Fruit fly (Drosophila melanogaster): ENCODE results near the gene gwl.
A peak's percentile ranks its signal among the peaks of the same experiment; 100 is the strongest.

Gene gwl

dm6 chr3R:18745961-18746468, at the start of gene gwl, which contains the start of gene PGS1:
Gene gwl (plus strand): TSS chr3R:18746370.
Gene PGS1 (minus strand): TSS chr3R:18746041.
- TF ChIP-seq CG13204 (GFP tag; optimal IDR thresholded peaks at IDR 0.05) (no peak), CG12605 (GFP tag; IDR thresholded peaks at IDR 0.05) (peak; percentile 50; the same call in 1 of the 2 replicates), Snoo (tag; optimal IDR thresholded peaks at IDR 0.05) (peak; percentile 57), D1 (tag; optimal IDR thresholded peaks at IDR 0.05) (no peak), CG8301 (tag; optimal IDR thresholded peaks at IDR 0.05) (no peak), Ets98B (GFP tag; IDR thresholded peaks at IDR 0.05) (peak; percentile 34; the same call in 1 of the 2 replicates), CG9948 (tag; optimal IDR thresholded peaks at IDR 0.05) (peak; percentile 56), rn (GFP tag; IDR thresholded peaks at IDR 0.05) (peak; percentile 58), CG32121 (GFP tag; IDR thresholded peaks at IDR 0.05) (peak; percentile 54), CG15710 (tag; optimal IDR thresholded peaks at IDR 0.05) (peak; percentile 69), CG34367 (tag; optimal IDR thresholded peaks at IDR 0.05) (peak; percentile 35), CG8159 (tag; optimal IDR thresholded peaks at IDR 0.05) (peak; percentile 77), fd96Ca (GFP tag; IDR thresholded peaks at IDR 0.05) (0 out of 3 replicates have a peak, but pooled peaks have one; percentile 5), CG4496 (GFP tag; IDR thresholded peaks at IDR 0.05) (peak; percentile 68; the same call in 2 of the 3 replicates), CG10348 (GFP tag; IDR thresholded peaks at IDR 0.05) (no peak), CG17806 (tag; optimal IDR thresholded peaks at IDR 0.05) (peak; percentile 55)

dm6 chr3R:18698855-18699569, 47.2 kb upstream of the gwl start:
- TF ChIP-seq Pif1B (GFP tag; optimal IDR thresholded peaks at IDR 0.05) (no peak), D1 (tag; optimal IDR thresholded peaks at IDR 0.05) (no peak), fd96Ca (GFP tag; IDR thresholded peaks at IDR 0.05) (no peak), EcR (GFP tag; optimal IDR thresholded peaks at IDR 0.05) (no peak), CG15710 (tag; optimal IDR thresholded peaks at IDR 0.05) (no peak), gl (tag; optimal IDR thresholded peaks at IDR 0.05) (no peak), CG4496 (GFP tag; IDR thresholded peaks at IDR 0.05) (no peak), Snoo (tag; optimal IDR thresholded peaks at IDR 0.05) (no peak), CG12605 (GFP tag; IDR thresholded peaks at IDR 0.05) (no peak), CG14655 (GFP tag; optimal IDR thresholded peaks at IDR 0.05) (no peak), CG8301 (tag; optimal IDR thresholded peaks at IDR 0.05) (no peak), Pif1A (GFP tag; optimal IDR thresholded peaks at IDR 0.05) (no peak), CG32121 (GFP tag; IDR thresholded peaks at IDR 0.05) (no peak), Ets98B (GFP tag; IDR thresholded peaks at IDR 0.05) (no peak), CG13204 (GFP tag; optimal IDR thresholded peaks at IDR 0.05) (no peak), CG9948 (tag; optimal IDR thresholded peaks at IDR 0.05) (no peak), CG17806 (tag; optimal IDR thresholded peaks at IDR 0.05) (no peak), CG8159 (tag; optimal IDR thresholded peaks at IDR 0.05) (no peak), CG10348 (GFP tag; IDR thresholded peaks at IDR 0.05) (no peak), CG34367 (tag; optimal IDR thresholded peaks at IDR 0.05) (no peak)

- TF ChIP-seq rn (GFP tag; IDR thresholded peaks at IDR 0.05), result no peak
- TF ChIP-seq D1 (tag; optimal IDR thresholded peaks at IDR 0.05), result no peak
Observed at dm6 chr3R:18703514-18703913, 42.7 kb upstream of the gwl start.

- no peak for TF ChIP-seq CG12605 (GFP tag; IDR thresholded peaks at IDR 0.05)
- TF ChIP-seq CG15710 (tag; optimal IDR thresholded peaks at IDR 0.05), result no peak
- no peak for TF ChIP-seq fd96Ca (GFP tag; IDR thresholded peaks at IDR 0.05)
- TF ChIP-seq gl (tag; optimal IDR thresholded peaks at IDR 0.05), result no peak
- TF ChIP-seq CG14655 (GFP tag; optimal IDR thresholded peaks at IDR 0.05), result no peak
- TF ChIP-seq Ets98B (GFP tag; IDR thresholded peaks at IDR 0.05), result no peak
- no peak for TF ChIP-seq rn (GFP tag; IDR thresholded peaks at IDR 0.05)
- TF ChIP-seq CG17806 (tag; optimal IDR thresholded peaks at IDR 0.05), result no peak
- no peak for TF ChIP-seq CG9948 (tag; optimal IDR thresholded peaks at IDR 0.05)
- TF ChIP-seq CG10348 (GFP tag; IDR thresholded peaks at IDR 0.05), result no peak
- TF ChIP-seq Pif1B (GFP tag; optimal IDR thresholded peaks at IDR 0.05), result no peak
- no peak for TF ChIP-seq CG8159 (tag; optimal IDR thresholded peaks at IDR 0.05)
- TF ChIP-seq Pif1A (GFP tag; optimal IDR thresholded peaks at IDR 0.05), result no peak
- TF ChIP-seq CG32121 (GFP tag; IDR thresholded peaks at IDR 0.05), result no peak
- TF ChIP-seq D1 (tag; optimal IDR thresholded peaks at IDR 0.05), result no peak
- TF ChIP-seq EcR (GFP tag; optimal IDR thresholded peaks at IDR 0.05), result no peak
- TF ChIP-seq CG34367 (tag; optimal IDR thresholded peaks at IDR 0.05), result no peak
- no peak for TF ChIP-seq CG8301 (tag; optimal IDR thresholded peaks at IDR 0.05)
- no peak for TF ChIP-seq Snoo (tag; optimal IDR thresholded peaks at IDR 0.05)
Observed at dm6 chr3R:18705150-18705549, 41.0 kb upstream of the gwl start, which contains the start of the genes ChAT and VAChT. Gene ChAT (plus strand): TSS chr3R:18705501. Gene VAChT (plus strand): TSS chr3R:18705501.

dm6 chr3R:18706289-18706688, 39.9 kb upstream of the gwl start:
- TF ChIP-seq CG9948 (tag; optimal IDR thresholded peaks at IDR 0.05) (no peak), Snoo (tag; optimal IDR thresholded peaks at IDR 0.05) (no peak), CG12605 (GFP tag; IDR thresholded peaks at IDR 0.05) (no peak), CG4496 (GFP tag; IDR thresholded peaks at IDR 0.05) (no peak), CG15710 (tag; optimal IDR thresholded peaks at IDR 0.05) (no peak), CG34367 (tag; optimal IDR thresholded peaks at IDR 0.05) (no peak), Pif1B (GFP tag; optimal IDR thresholded peaks at IDR 0.05) (no peak), rn (GFP tag; IDR thresholded peaks at IDR 0.05) (no peak), CG8301 (tag; optimal IDR thresholded peaks at IDR 0.05) (no peak), D1 (tag; optimal IDR thresholded peaks at IDR 0.05) (no peak), CG13204 (GFP tag; optimal IDR thresholded peaks at IDR 0.05) (no peak), Pif1A (GFP tag; optimal IDR thresholded peaks at IDR 0.05) (no peak), Ets98B (GFP tag; IDR thresholded peaks at IDR 0.05) (no peak)

All from whole organism, pupa.